Worm (Caenorhabditis elegans) whole organism, L1 larva: ENCODE results near the gene gck-1.

ENCODE experiments used
- ceh-82 ChIP-seq, 3 experiments: fragments of 150-350 bp in 1 of 3; sonication (generic microtip) in 2 of 3; optimal IDR thresholded peaks; 2 replicates each; lab custom pipeline; 2014 to 2017; ENCODE audit warnings: missing biosample characterization in 3 of 3, missing genetic modification characterization in 3 of 3
- ces-1 ChIP-seq: fragments of 150-350 bp; optimal IDR thresholded peaks from 2 replicates; lab custom pipeline; 2014; ENCODE audit warnings: missing biosample characterization, missing genetic modification reagents, missing genetic modification characterization
- egl-27 ChIP-seq, 2 experiments: fragments of 150-350 bp in 1 of 2; sonication (generic microtip); optimal IDR thresholded peaks; 3 replicates each; lab custom pipeline; 2017 to 2018; ENCODE audit warnings: missing biosample characterization in 2 of 2, missing genetic modification characterization in 2 of 2, missing genetic modification reagents in 2 of 2
- elt-2 ChIP-seq: sonication (generic microtip); optimal IDR thresholded peaks from 2 replicates; lab custom pipeline; 2016; ENCODE audit warnings: missing genetic modification characterization, mild to moderate bottlenecking, inconsistent platforms, missing compliant biosample characterization, missing genetic modification reagents
- lin-13 ChIP-seq: fragments of 150-350 bp; optimal IDR thresholded peaks from 2 replicates; lab custom pipeline; 2014; ENCODE audit warnings: missing biosample characterization, missing genetic modification reagents, missing genetic modification characterization
- lin-15B ChIP-seq: fragments of 150-350 bp; sonication (generic microtip); optimal IDR thresholded peaks from 3 replicates; lab custom pipeline; 2014; ENCODE audit warnings: missing biosample characterization, missing genetic modification characterization
- lin-39 ChIP-seq: fragments of 150-350 bp; optimal IDR thresholded peaks from 2 replicates; lab custom pipeline; 2014; ENCODE audit warnings: missing biosample characterization, missing genetic modification reagents, missing genetic modification characterization
- lsy-2 ChIP-seq, 2 experiments: fragments of 150-350 bp; optimal IDR thresholded peaks; 2 replicates each; lab custom pipeline; 2014; ENCODE audit warnings: missing biosample characterization in 2 of 2, missing genetic modification characterization in 2 of 2
- mdl-1 ChIP-seq, 2 experiments: fragments of 150-350 bp; optimal IDR thresholded peaks; 2 replicates each; lab custom pipeline; 2014 to 2017; ENCODE audit warnings: missing biosample characterization in 2 of 2, missing genetic modification characterization in 2 of 2, inconsistent platforms in 1 of 2
- nhr-11 ChIP-seq: fragments of 150-350 bp; optimal IDR thresholded peaks from 2 replicates; lab custom pipeline; 2014; ENCODE audit warnings: missing biosample characterization, missing genetic modification characterization
- nhr-84 ChIP-seq: sonication (generic microtip); optimal IDR thresholded peaks from 2 replicates; lab custom pipeline; 2017; ENCODE audit warnings: missing biosample characterization, missing genetic modification characterization
- unc-62 ChIP-seq: fragments of 150-350 bp; optimal IDR thresholded peaks from 2 replicates; lab custom pipeline; 2014; ENCODE audit warnings: missing biosample characterization, missing genetic modification reagents, missing genetic modification characterization
- ztf-11 ChIP-seq, 2 experiments: sonication (generic microtip); optimal IDR thresholded peaks; 2 replicates each; lab custom pipeline; 2016 to 2017; ENCODE audit warnings: missing genetic modification characterization in 2 of 2, missing biosample characterization in 1 of 2, missing compliant biosample characterization in 1 of 2

DNA sequence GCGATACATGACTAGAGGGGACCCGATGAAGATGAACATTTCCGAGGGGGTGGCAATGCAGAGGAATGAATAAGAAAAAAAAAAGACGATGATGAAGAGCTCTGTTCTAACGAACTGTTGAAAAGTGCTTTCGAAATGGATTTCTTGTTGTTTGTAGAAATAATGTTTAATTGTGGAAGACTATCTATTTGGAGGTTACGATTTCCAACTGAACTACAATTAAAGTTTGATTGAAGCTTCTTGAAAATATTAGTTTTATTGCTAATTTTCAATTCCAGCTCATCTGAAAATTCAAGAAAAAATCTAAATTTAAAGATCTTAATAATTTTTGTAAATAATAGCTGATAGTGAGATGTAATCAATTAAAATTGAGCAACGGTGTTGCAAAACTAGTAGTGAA lies 3.1 kb upstream of the gck-1 start:
- TF ChIP-seq unc-62 (no peak), ces-1 (no peak), elt-2 (tag; lab: Kevin White, UChicago) (no peak), lin-13 (GFP tag; lab: Kevin White, UChicago) (no peak), nhr-11 (tag; lab: Kevin White, UChicago) (no peak), mdl-1 (tag; optimal IDR thresholded peaks at IDR 0.05; lab: Kevin White, UChicago) (no peak), egl-27 (tag; optimal IDR thresholded peaks at IDR 0.05; lab: Kevin White, UChicago) (no peak), lin-15B (tag; lab: Kevin White, UChicago) (no peak), ztf-11 (tag; optimal IDR thresholded peaks at IDR 0.05; lab: Kevin White, UChicago) (no peak), lsy-2 (tag; optimal IDR thresholded peaks at IDR 0.05; lab: Kevin White, UChicago) (no peak), nhr-84 (no peak), ceh-82 (tag; optimal IDR thresholded peaks at IDR 0.05; lab: Kevin White, UChicago) (no peak), lin-39 (no peak)
